Fruit fly (Drosophila melanogaster) whole organism, embryonic: ENCODE results near the gene Acph-1.

Experiments
- Adf1 ChIP-seq: fragments of 200-800 bp; sonication (Bioruptor generic); IDR thresholded peaks from 2 replicates; pipeline ENCODE4 v1.3.6; 2022; ENCODE audit warnings: missing biosample characterization, missing genetic modification characterization
- CG10267 ChIP-seq: fragments of 200-800 bp; sonication (Bioruptor generic); optimal IDR thresholded peaks from 2 replicates; lab custom pipeline; 2018; ENCODE audit warnings: missing biosample characterization, mild to moderate bottlenecking, missing genetic modification characterization, moderate library complexity
- CG10543 ChIP-seq: fragments of 200-800 bp; sonication (Bioruptor generic); optimal IDR thresholded peaks from 3 replicates; lab custom pipeline; 2017; ENCODE audit warnings: missing biosample characterization, mild to moderate bottlenecking, missing genetic modification characterization, moderate library complexity
- CG10959 ChIP-seq: fragments of 200-800 bp; sonication (Bioruptor generic); IDR thresholded peaks from 2 replicates; pipeline ENCODE4 v1.3.6; 2022; ENCODE audit warnings: missing biosample characterization, missing genetic modification characterization
- CG11695 ChIP-seq: fragments of 200-800 bp; sonication (Bioruptor generic); IDR thresholded peaks from 3 replicates; pipeline ENCODE4 v1.3.6; 2022; ENCODE audit warnings: missing biosample characterization, missing genetic modification characterization
- CG12155 ChIP-seq: fragments of 200-800 bp; sonication (Bioruptor generic); optimal IDR thresholded peaks from 3 replicates; lab custom pipeline; 2016; ENCODE audit warnings: missing biosample characterization, missing genetic modification characterization
- CG12219 ChIP-seq: fragments of 200-800 bp; sonication (Bioruptor generic); optimal IDR thresholded peaks from 3 replicates; lab custom pipeline; 2018; ENCODE audit warnings: missing biosample characterization, mild to moderate bottlenecking, missing genetic modification characterization
- CG13424 ChIP-seq: fragments of 200-800 bp; sonication (Bioruptor generic); optimal IDR thresholded peaks from 2 replicates; lab custom pipeline; 2019; ENCODE audit warnings: missing biosample characterization, mild to moderate bottlenecking, missing genetic modification characterization, moderate library complexity
- CG14014 ChIP-seq: fragments of 200-800 bp; sonication (Bioruptor generic); IDR thresholded peaks from 2 replicates; pipeline ENCODE4 v1.3.6; 2022; ENCODE audit warnings: missing biosample characterization, missing genetic modification characterization
- CG1529 ChIP-seq: fragments of 200-800 bp; sonication (Bioruptor generic); optimal IDR thresholded peaks from 3 replicates; lab custom pipeline; 2018; ENCODE audit warnings: missing biosample characterization, missing genetic modification characterization
- CG17802 ChIP-seq: fragments of 200-800 bp; sonication (Bioruptor generic); optimal IDR thresholded peaks from 2 replicates; lab custom pipeline; 2018; ENCODE audit warnings: missing biosample characterization, mild to moderate bottlenecking, missing genetic modification characterization, moderate library complexity
- CG18764 ChIP-seq: fragments of 200-800 bp; sonication (Bioruptor generic); optimal IDR thresholded peaks from 3 replicates; lab custom pipeline; 2016; ENCODE audit warnings: missing biosample characterization, missing genetic modification characterization
- CG2712 ChIP-seq: fragments of 200-800 bp; optimal IDR thresholded peaks from 3 replicates; lab custom pipeline; 2019; ENCODE audit warnings: missing biosample characterization, mild to moderate bottlenecking, missing genetic modification characterization, moderate library complexity
- CG31388 ChIP-seq: fragments of 200-800 bp; sonication (Bioruptor generic); optimal IDR thresholded peaks from 2 replicates; lab custom pipeline; 2016; ENCODE audit warnings: missing biosample characterization, missing genetic modification characterization
- CG33557 ChIP-seq: fragments of 200-800 bp; sonication (Bioruptor generic); optimal IDR thresholded peaks from 2 replicates; lab custom pipeline; 2019; ENCODE audit warnings: missing biosample characterization, mild to moderate bottlenecking, missing genetic modification characterization, moderate library complexity
- CG3407 ChIP-seq: fragments of 200-800 bp; sonication (Bioruptor generic); optimal IDR thresholded peaks from 2 replicates; lab custom pipeline; 2018; ENCODE audit warnings: missing biosample characterization, mild to moderate bottlenecking, missing genetic modification characterization
- CG3995 ChIP-seq: fragments of 200-800 bp; sonication (Bioruptor generic); optimal IDR thresholded peaks from 3 replicates; lab custom pipeline; 2016; ENCODE audit warnings: missing biosample characterization, missing genetic modification characterization
- CG4282 ChIP-seq: fragments of 200-800 bp; sonication (Bioruptor generic); optimal IDR thresholded peaks from 2 replicates; lab custom pipeline; 2016; ENCODE audit warnings: missing biosample characterization, missing genetic modification characterization
- CG6683 ChIP-seq: fragments of 200-800 bp; sonication (Bioruptor generic); optimal IDR thresholded peaks from 2 replicates; lab custom pipeline; 2017; ENCODE audit warnings: missing biosample characterization, mild to moderate bottlenecking, missing genetic modification characterization, missing genetic modification reagents
- CG8281 ChIP-seq: fragments of 200-800 bp; sonication (Bioruptor generic); optimal IDR thresholded peaks from 2 replicates; lab custom pipeline; 2018; ENCODE audit warnings: missing biosample characterization, mild to moderate bottlenecking, missing genetic modification characterization, moderate library complexity
- CG9727 ChIP-seq: fragments of 200-800 bp; sonication (Bioruptor generic); optimal IDR thresholded peaks from 3 replicates; lab custom pipeline; 2017; ENCODE audit warnings: missing biosample characterization, mild to moderate bottlenecking, missing genetic modification characterization
- CG9932 ChIP-seq: fragments of 200-800 bp; sonication (Bioruptor generic); IDR thresholded peaks from 2 replicates; pipeline ENCODE4 v1.3.6; 2022; ENCODE audit warnings: missing biosample characterization, missing genetic modification characterization
- CTCF ChIP-seq: fragments of 200-800 bp; sonication (Bioruptor generic); optimal IDR thresholded peaks from 2 replicates; lab custom pipeline; 2017; ENCODE audit warnings: missing biosample characterization, mild to moderate bottlenecking, missing genetic modification characterization, moderate library complexity
- CkIIα-i1 ChIP-seq: fragments of 200-800 bp; sonication (Bioruptor generic); IDR thresholded peaks from 2 replicates; pipeline ENCODE4 v1.3.6; 2022; ENCODE audit warnings: missing biosample characterization, missing genetic modification characterization
- Deaf1 ChIP-seq: fragments of 200-800 bp; optimal IDR thresholded peaks from 3 replicates; lab custom pipeline; 2019; ENCODE audit warnings: missing biosample characterization, mild to moderate bottlenecking, missing genetic modification characterization, moderate library complexity
- Dp ChIP-seq: fragments of 200-800 bp; sonication (Bioruptor generic); optimal IDR thresholded peaks from 2 replicates; lab custom pipeline; 2018; ENCODE audit warnings: missing biosample characterization, mild to moderate bottlenecking, missing genetic modification characterization, moderate library complexity
- Fer2 ChIP-seq: fragments of 200-800 bp; sonication (Bioruptor generic); optimal IDR thresholded peaks from 2 replicates; lab custom pipeline; 2018; ENCODE audit warnings: missing biosample characterization, mild to moderate bottlenecking, missing genetic modification characterization, moderate library complexity
- Hr51 ChIP-seq, 2 experiments: fragments of 200-800 bp; sonication (Bioruptor generic); optimal IDR thresholded peaks; 2 replicates in 1 of 2; 3 replicates in 1 of 2; lab custom pipeline; 2016 to 2018; ENCODE audit warnings: missing biosample characterization in 2 of 2, missing genetic modification characterization in 2 of 2, mild to moderate bottlenecking in 1 of 2, moderate library complexity in 1 of 2
- MBD-R2 ChIP-seq: fragments of 200-800 bp; sonication (Bioruptor generic); IDR thresholded peaks from 2 replicates; pipeline ENCODE4 v1.3.6; 2022; ENCODE audit warnings: missing biosample characterization, missing genetic modification characterization
- Rx ChIP-seq: fragments of 200-800 bp; sonication (Bioruptor generic); IDR thresholded peaks from 2 replicates; pipeline ENCODE4 v1.3.6; 2022; ENCODE audit warnings: missing biosample characterization, missing genetic modification characterization
- Six4 ChIP-seq: fragments of 200-800 bp; sonication (Bioruptor generic); optimal IDR thresholded peaks from 2 replicates; lab custom pipeline; 2016; ENCODE audit warnings: missing biosample characterization, missing genetic modification characterization
- Spps ChIP-seq: fragments of 200-800 bp; sonication (Bioruptor generic); optimal IDR thresholded peaks from 2 replicates; lab custom pipeline; 2018; ENCODE audit warnings: missing biosample characterization, mild to moderate bottlenecking, missing genetic modification characterization
- YL-1 ChIP-seq: fragments of 200-800 bp; sonication (Bioruptor generic); optimal IDR thresholded peaks from 3 replicates; lab custom pipeline; 2017; ENCODE audit warnings: missing biosample characterization, mild to moderate bottlenecking, missing genetic modification characterization
- az2 ChIP-seq: fragments of 200-800 bp; sonication (Bioruptor generic); optimal IDR thresholded peaks from 3 replicates; lab custom pipeline; 2016; ENCODE audit warnings: missing biosample characterization, missing genetic modification characterization
- bcd ChIP-seq: fragments of 200-800 bp; sonication (Bioruptor generic); optimal IDR thresholded peaks from 2 replicates; lab custom pipeline; 2017; ENCODE audit warnings: missing biosample characterization, mild to moderate bottlenecking, missing genetic modification characterization
- crc ChIP-seq: fragments of 200-800 bp; sonication (Bioruptor generic); optimal IDR thresholded peaks from 2 replicates; lab custom pipeline; 2016; ENCODE audit warnings: missing biosample characterization, missing genetic modification characterization
- danr ChIP-seq: fragments of 200-800 bp; sonication (Bioruptor generic); IDR thresholded peaks from 2 replicates; pipeline ENCODE4 v1.3.6; 2022; ENCODE audit warnings: missing biosample characterization, missing genetic modification characterization
- fd96Cb ChIP-seq: fragments of 200-800 bp; sonication (Bioruptor generic); optimal IDR thresholded peaks from 2 replicates; lab custom pipeline; 2018; ENCODE audit warnings: missing biosample characterization, mild to moderate bottlenecking, missing genetic modification characterization, moderate library complexity
- grn ChIP-seq: fragments of 200-800 bp; sonication (Bioruptor generic); optimal IDR thresholded peaks from 3 replicates; lab custom pipeline; 2017; ENCODE audit warnings: missing biosample characterization, missing genetic modification characterization
- hbn ChIP-seq: fragments of 200-800 bp; sonication (Bioruptor generic); IDR thresholded peaks from 2 replicates; pipeline ENCODE4 v1.3.6; 2022; ENCODE audit warnings: missing biosample characterization, missing genetic modification characterization; ENCODE audit not compliant: partially characterized antibody
- jing ChIP-seq: fragments of 200-800 bp; sonication (Bioruptor generic); optimal IDR thresholded peaks from 2 replicates; lab custom pipeline; 2018; ENCODE audit warnings: missing biosample characterization, mild to moderate bottlenecking, missing genetic modification characterization
- klu ChIP-seq: fragments of 200-800 bp; sonication (Bioruptor generic); IDR thresholded peaks from 2 replicates; pipeline ENCODE4 v1.3.6; 2022; ENCODE audit warnings: missing biosample characterization, missing genetic modification characterization
- phol ChIP-seq: fragments of 200-800 bp; sonication (Bioruptor generic); optimal IDR thresholded peaks from 3 replicates; lab custom pipeline; 2018; ENCODE audit warnings: missing biosample characterization, mild to moderate bottlenecking, missing genetic modification characterization, moderate library complexity
- psq ChIP-seq: fragments of 200-800 bp; sonication (Bioruptor generic); optimal IDR thresholded peaks from 2 replicates; lab custom pipeline; 2017; ENCODE audit warnings: missing biosample characterization, missing genetic modification characterization
- sd ChIP-seq: fragments of 200-800 bp; sonication (Bioruptor generic); optimal IDR thresholded peaks from 3 replicates; lab custom pipeline; 2018; ENCODE audit warnings: missing biosample characterization, mild to moderate bottlenecking, missing genetic modification characterization, moderate library complexity
- sens ChIP-seq: fragments of 200-800 bp; sonication (Bioruptor generic); peaks from one replicate; lab custom pipeline; 2016; ENCODE audit warnings: missing biosample characterization, missing genetic modification characterization
- seq ChIP-seq: fragments of 200-800 bp; sonication (Bioruptor generic); IDR thresholded peaks from 2 replicates; pipeline ENCODE4 v1.3.6; 2022; ENCODE audit warnings: missing biosample characterization, missing genetic modification characterization
- slou ChIP-seq: fragments of 200-800 bp; sonication (Bioruptor generic); optimal IDR thresholded peaks from 3 replicates; lab custom pipeline; 2016; ENCODE audit warnings: missing biosample characterization, missing genetic modification characterization
- tna ChIP-seq: fragments of 200-800 bp; sonication (Bioruptor generic); IDR thresholded peaks from 2 replicates; pipeline ENCODE4 v1.3.6; 2022; ENCODE audit warnings: missing biosample characterization, missing genetic modification characterization; ENCODE audit not compliant: partially characterized antibody
- vfl ChIP-seq: fragments of 200-800 bp; sonication (Bioruptor generic); optimal IDR thresholded peaks from 2 replicates; lab custom pipeline; 2016; ENCODE audit warnings: missing biosample characterization, missing genetic modification characterization
- vvl ChIP-seq: fragments of 200-800 bp; sonication (Bioruptor generic); IDR thresholded peaks from 2 replicates; pipeline ENCODE4 v1.3.6; 2022; ENCODE audit warnings: missing biosample characterization, missing genetic modification characterization

The Acph-1 gene

DNA sequence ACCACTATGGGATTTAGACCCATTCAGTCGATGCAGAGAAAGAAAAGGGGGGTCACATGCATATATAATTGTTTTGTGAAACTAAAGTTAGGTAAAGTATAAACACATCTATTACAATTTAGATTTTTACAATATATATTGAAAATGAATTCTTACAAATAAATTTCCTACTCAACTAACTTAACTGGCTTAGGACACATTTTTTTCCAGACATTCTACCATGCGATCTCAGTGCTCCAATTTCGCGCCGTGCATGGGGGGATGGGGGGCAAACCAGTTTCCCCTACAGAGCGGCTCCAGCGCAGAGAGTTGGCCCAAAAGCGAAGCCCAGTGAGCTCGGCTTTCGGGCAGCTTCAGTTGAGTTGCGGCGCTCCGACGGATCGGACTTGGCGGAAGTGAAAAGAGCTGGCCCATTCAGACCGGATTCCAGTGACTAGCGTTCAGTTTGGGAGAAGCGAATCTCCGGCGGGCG is 10.1 kb downstream of the Acph-1 start, which contains the start of gene CG7896 (continued):
- TF ChIP-seq Fer2 (tag; lab: Kevin White, UChicago) (peak; percentile 22), CG10543 (GFP tag; lab: Kevin White, UChicago) (peak; percentile 74), klu (GFP tag; lab: Robert Waterston, UW) (0 out of 2 replicates have a peak, but pooled peaks have one; percentile 37), danr (GFP tag; lab: Robert Waterston, UW) (peak; percentile 73), jing (GFP tag; lab: Kevin White, UChicago) (peak; percentile 8), Adf1 (GFP tag; lab: Robert Waterston, UW) (peak; percentile 31; the same call in 1 of the 2 replicates), psq (GFP tag; lab: Kevin White, UChicago) (peak; percentile 4), Dp (GFP tag; lab: Kevin White, UChicago) (no peak), CG12219 (GFP tag; lab: Kevin White, UChicago) (peak; percentile 54), phol (peak; percentile 63), CG6683 (GFP tag; lab: Kevin White, UChicago) (no peak), Deaf1 (tag; lab: Kevin White, UChicago) (peak; percentile 71), CkIIα-i1 (no peak), fd96Cb (tag; lab: Kevin White, UChicago) (peak; percentile 59), CG31388 (GFP tag; lab: Kevin White, UChicago) (no peak), CG2712 (tag; lab: Kevin White, UChicago) (peak; percentile 84), CG3407 (GFP tag; lab: Kevin White, UChicago) (peak; percentile 37), CG3995 (GFP tag; lab: Kevin White, UChicago) (peak; percentile 26), CG17802 (no peak), CG9932 (GFP tag; lab: Robert Waterston, UW) (peak; percentile 83), CG13424 (tag; lab: Kevin White, UChicago) (peak; percentile 80), crc (no peak), CG18764 (GFP tag; lab: Kevin White, UChicago) (no peak), CG10959 (peak; percentile 50), tna (GFP tag; lab: Robert Waterston, UW) (no peak), CG10267 (tag; lab: Kevin White, UChicago) (peak; percentile 55), vvl (GFP tag; lab: Robert Waterston, UW) (peak; percentile 90), CG1529 (GFP tag; lab: Kevin White, UChicago) (peak; percentile 42), seq (GFP tag; lab: Robert Waterston, UW) (peak; percentile 75), YL-1 (no peak), Spps (tag; lab: Kevin White, UChicago) (peak; percentile 10), CG14014 (peak; percentile 69), CG12155 (GFP tag; lab: Kevin White, UChicago) (peak; percentile 41), CG4282 (GFP tag; lab: Kevin White, UChicago) (no peak), sens (peak; percentile 72), CG8281 (tag; lab: Kevin White, UChicago) (peak; percentile 29), Rx (GFP tag; lab: Robert Waterston, UW) (peak; percentile 54; the same call in 1 of the 2 replicates), CG33557 (GFP tag; lab: Kevin White, UChicago) (peak; percentile 61), grn (GFP tag; lab: Kevin White, UChicago) (no peak), slou (GFP tag; lab: Kevin White, UChicago) (peak; percentile 62), CTCF (no peak), vfl (GFP tag; lab: Kevin White, UChicago) (no peak), MBD-R2 (GFP tag; lab: Robert Waterston, UW) (peak; percentile 51; the same call in 1 of the 2 replicates), CG9727 (GFP tag; lab: Kevin White, UChicago) (peak; percentile 67), az2 (GFP tag; lab: Kevin White, UChicago) (peak; percentile 69), CG11695 (GFP tag; lab: Robert Waterston, UW) (peak; percentile 83), sd (tag; lab: Kevin White, UChicago) (peak; percentile 19), bcd (GFP tag; lab: Kevin White, UChicago) (peak; percentile 74), hbn (GFP tag; lab: Robert Waterston, UW) (no peak), Hr51 (GFP tag; optimal IDR thresholded peaks at IDR 0.05; lab: Kevin White, UChicago) (peak in 1 of 2 experiments; percentile 73), Six4 (peak; percentile 25)
